Worm (Caenorhabditis elegans): ENCODE results near the gene fbxb-84.

The fbxb-84 gene

ce11 chrIII:159665-160064, 13.4 kb upstream of the fbxb-84 start:
- TF ChIP-seq ref-1 (GFP tag; conservative IDR thresholded peaks at IDR 0.05), result no peak
- TF ChIP-seq ztf-23 (GFP tag; IDR thresholded peaks at IDR 0.05), result no peak
- TF ChIP-seq cog-1 (tag; optimal IDR thresholded peaks at IDR 0.05), result no peak
- TF ChIP-seq klf-2 (GFP tag; conservative IDR thresholded peaks at IDR 0.05), result no peak
- TF ChIP-seq tab-1 (GFP tag; IDR thresholded peaks at IDR 0.05), result no peak
- no peak for TF ChIP-seq ztf-29 (GFP tag; IDR thresholded peaks at IDR 0.05)
- TF ChIP-seq T22C8.4 (GFP tag; IDR thresholded peaks at IDR 0.05), result no peak
- TF ChIP-seq flt-1 (GFP tag; IDR thresholded peaks at IDR 0.05), result no peak
- no peak for TF ChIP-seq med-1 (GFP tag; optimal IDR thresholded peaks at IDR 0.05; ENCODE audit: insufficient read depth)

ce11 chrIII:159149-159548, 12.9 kb upstream of the fbxb-84 start:
- no peak for TF ChIP-seq T22C8.4 (GFP tag; IDR thresholded peaks at IDR 0.05)
- no peak for TF ChIP-seq ztf-29 (GFP tag; IDR thresholded peaks at IDR 0.05)
- TF ChIP-seq klf-2 (GFP tag; conservative IDR thresholded peaks at IDR 0.05), result no peak
- TF ChIP-seq med-1 (GFP tag; optimal IDR thresholded peaks at IDR 0.05; ENCODE audit: insufficient read depth), result no peak
- no peak for TF ChIP-seq ref-1 (GFP tag; conservative IDR thresholded peaks at IDR 0.05)
- no peak for TF ChIP-seq ztf-23 (GFP tag; IDR thresholded peaks at IDR 0.05)
- TF ChIP-seq flt-1 (GFP tag; IDR thresholded peaks at IDR 0.05), result no peak
- no peak for TF ChIP-seq cog-1 (tag; optimal IDR thresholded peaks at IDR 0.05)
- no peak for TF ChIP-seq tab-1 (GFP tag; IDR thresholded peaks at IDR 0.05)

ce11 chrIII:157980-158379, 11.7 kb upstream of the fbxb-84 start:
- no peak for TF ChIP-seq tab-1 (GFP tag; IDR thresholded peaks at IDR 0.05)

- TF ChIP-seq flt-1 (GFP tag; IDR thresholded peaks at IDR 0.05) (no peak), med-1 (GFP tag; optimal IDR thresholded peaks at IDR 0.05; ENCODE audit: insufficient read depth) (no peak), ztf-29 (GFP tag; IDR thresholded peaks at IDR 0.05) (no peak), tab-1 (GFP tag; IDR thresholded peaks at IDR 0.05) (no peak), klf-2 (GFP tag; conservative IDR thresholded peaks at IDR 0.05) (no peak), ztf-23 (GFP tag; IDR thresholded peaks at IDR 0.05) (no peak), T22C8.4 (GFP tag; IDR thresholded peaks at IDR 0.05) (no peak), cog-1 (tag; optimal IDR thresholded peaks at IDR 0.05) (no peak), ref-1 (GFP tag; conservative IDR thresholded peaks at IDR 0.05) (no peak)
Measured at ce11 chrIII:156645-157044, 10.4 kb upstream of the fbxb-84 start, which contains the start of the genes zig-13 and ver-1. zig-13 (minus strand) TSS chrIII:156745. ver-1 (plus strand) TSS chrIII:156824.

- TF ChIP-seq T22C8.4 (GFP tag; IDR thresholded peaks at IDR 0.05) (no peak), ztf-29 (GFP tag; IDR thresholded peaks at IDR 0.05) (no peak), klf-2 (GFP tag; conservative IDR thresholded peaks at IDR 0.05) (no peak), med-1 (GFP tag; optimal IDR thresholded peaks at IDR 0.05; ENCODE audit: insufficient read depth) (no peak), tab-1 (GFP tag; IDR thresholded peaks at IDR 0.05) (no peak), ref-1 (GFP tag; conservative IDR thresholded peaks at IDR 0.05) (no peak), cog-1 (tag; optimal IDR thresholded peaks at IDR 0.05) (no peak), flt-1 (GFP tag; IDR thresholded peaks at IDR 0.05) (no peak), ztf-23 (GFP tag; IDR thresholded peaks at IDR 0.05) (no peak)
Measured at ce11 chrIII:154168-154567, 7.9 kb upstream of the fbxb-84 start.

ce11 chrIII:151084-151483, 4.8 kb upstream of the fbxb-84 start:
- TF ChIP-seq ztf-29 (GFP tag; IDR thresholded peaks at IDR 0.05) (no peak), med-1 (GFP tag; optimal IDR thresholded peaks at IDR 0.05; ENCODE audit: insufficient read depth) (no peak), cog-1 (tag; optimal IDR thresholded peaks at IDR 0.05) (no peak), flt-1 (GFP tag; IDR thresholded peaks at IDR 0.05) (no peak), klf-2 (GFP tag; conservative IDR thresholded peaks at IDR 0.05) (no peak), T22C8.4 (GFP tag; IDR thresholded peaks at IDR 0.05) (no peak), tab-1 (GFP tag; IDR thresholded peaks at IDR 0.05) (no peak), ref-1 (GFP tag; conservative IDR thresholded peaks at IDR 0.05) (no peak), ztf-23 (GFP tag; IDR thresholded peaks at IDR 0.05) (no peak)

ce11 chrIII:149132-149531, 2.9 kb upstream of the fbxb-84 start:
- TF ChIP-seq ztf-29 (GFP tag; IDR thresholded peaks at IDR 0.05) (no peak), klf-2 (GFP tag; conservative IDR thresholded peaks at IDR 0.05) (no peak), med-1 (GFP tag; optimal IDR thresholded peaks at IDR 0.05; ENCODE audit: insufficient read depth) (no peak), cog-1 (tag; optimal IDR thresholded peaks at IDR 0.05) (no peak), ref-1 (GFP tag; conservative IDR thresholded peaks at IDR 0.05) (no peak), T22C8.4 (GFP tag; IDR thresholded peaks at IDR 0.05) (no peak), ztf-23 (GFP tag; IDR thresholded peaks at IDR 0.05) (no peak), flt-1 (GFP tag; IDR thresholded peaks at IDR 0.05) (no peak), tab-1 (GFP tag; IDR thresholded peaks at IDR 0.05) (no peak)

ce11 chrIII:147570-148076, 1.4 kb upstream of the fbxb-84 start, which contains the start of gene sqst-5:
sqst-5 (minus strand) TSS chrIII:147620.
- TF ChIP-seq ztf-29 (GFP tag; IDR thresholded peaks at IDR 0.05) (no peak), klf-2 (GFP tag; conservative IDR thresholded peaks at IDR 0.05) (no peak), flt-1 (GFP tag; IDR thresholded peaks at IDR 0.05) (no peak), ref-1 (GFP tag; conservative IDR thresholded peaks at IDR 0.05) (no peak), med-1 (GFP tag; optimal IDR thresholded peaks at IDR 0.05; ENCODE audit: insufficient read depth) (no peak), ztf-23 (GFP tag; IDR thresholded peaks at IDR 0.05) (no peak), cog-1 (tag; optimal IDR thresholded peaks at IDR 0.05) (no peak), tab-1 (GFP tag; IDR thresholded peaks at IDR 0.05) (no peak), T22C8.4 (GFP tag; IDR thresholded peaks at IDR 0.05) (no peak)

- TF ChIP-seq cog-1 (tag; optimal IDR thresholded peaks at IDR 0.05) (no peak), flt-1 (GFP tag; IDR thresholded peaks at IDR 0.05) (no peak), klf-2 (GFP tag; conservative IDR thresholded peaks at IDR 0.05) (no peak), ref-1 (GFP tag; conservative IDR thresholded peaks at IDR 0.05) (no peak), med-1 (GFP tag; optimal IDR thresholded peaks at IDR 0.05; ENCODE audit: insufficient read depth) (no peak), ztf-29 (GFP tag; IDR thresholded peaks at IDR 0.05) (no peak), T22C8.4 (GFP tag; IDR thresholded peaks at IDR 0.05) (no peak), tab-1 (GFP tag; IDR thresholded peaks at IDR 0.05) (no peak), ztf-23 (GFP tag; IDR thresholded peaks at IDR 0.05) (no peak)
Measured at ce11 chrIII:145078-145477, 1.2 kb downstream of the fbxb-84 start, which contains the start of the genes T17A3.12 and fbxb-83. T17A3.12 (minus strand) TSS chrIII:145178. fbxb-83 (minus strand) TSS chrIII:145211.

- TF ChIP-seq flt-1 (GFP tag; IDR thresholded peaks at IDR 0.05), result no peak
- TF ChIP-seq T22C8.4 (GFP tag; IDR thresholded peaks at IDR 0.05), result no peak
- no peak for TF ChIP-seq ztf-29 (GFP tag; IDR thresholded peaks at IDR 0.05)
- TF ChIP-seq ref-1 (GFP tag; conservative IDR thresholded peaks at IDR 0.05), result no peak
- no peak for TF ChIP-seq cog-1 (tag; optimal IDR thresholded peaks at IDR 0.05)
- no peak for TF ChIP-seq klf-2 (GFP tag; conservative IDR thresholded peaks at IDR 0.05)
- TF ChIP-seq med-1 (GFP tag; optimal IDR thresholded peaks at IDR 0.05; ENCODE audit: insufficient read depth), result no peak
- TF ChIP-seq ztf-23 (GFP tag; IDR thresholded peaks at IDR 0.05), result no peak
- no peak for TF ChIP-seq tab-1 (GFP tag; IDR thresholded peaks at IDR 0.05)
Measured at ce11 chrIII:143121-143520, 3.1 kb downstream of the fbxb-84 start, which contains the start of gene fbxb-82. fbxb-82 (minus strand) TSS chrIII:143221.

Data from whole organism, midembryonic.